Worm (Caenorhabditis elegans) whole organism, young adult: ENCODE measurements around the gene T25B9.5.
A peak's percentile ranks its signal among the peaks of the same experiment; 100 is the strongest.

Experiments
- D2030.7 ChIP-seq: fragments of 200-800 bp; sonication (Bioruptor generic); IDR thresholded peaks from 2 replicates; pipeline ENCODE4 v1.3.6; 2022; ENCODE audit warnings: missing genetic modification reagents, missing genetic modification characterization, missing compliant biosample characterization
- F22D6.2 ChIP-seq: sonication (generic microtip); optimal IDR thresholded peaks from 2 replicates; lab custom pipeline; 2016; ENCODE audit warnings: mild to moderate bottlenecking, missing genetic modification characterization, missing compliant biosample characterization
- F33H1.4 ChIP-seq: fragments of 200-800 bp; sonication (Bioruptor generic); IDR thresholded peaks from 2 replicates; pipeline ENCODE4 v1.3.6; 2022; ENCODE audit warnings: missing genetic modification reagents, missing genetic modification characterization, missing compliant biosample characterization
- F39B2.1 ChIP-seq: fragments of 200-800 bp; sonication (Bioruptor generic); IDR thresholded peaks from 2 replicates; pipeline ENCODE4 v1.3.6; 2022; ENCODE audit warnings: missing genetic modification reagents, missing genetic modification characterization, missing compliant biosample characterization
- F52B5.7 ChIP-seq: sonication (generic microtip); optimal IDR thresholded peaks from 2 replicates; lab custom pipeline; 2016; ENCODE audit warnings: mild to moderate bottlenecking, missing genetic modification characterization, missing compliant biosample characterization
- F57A8.1 ChIP-seq: fragments of 200-800 bp; sonication (Bioruptor generic); optimal IDR thresholded peaks from 2 replicates; lab custom pipeline; 2018; ENCODE audit warnings: mild to moderate bottlenecking, missing genetic modification characterization, moderate library complexity, missing compliant biosample characterization
- K12H6.12 ChIP-seq: fragments of 200-800 bp; sonication (Bioruptor generic); optimal IDR thresholded peaks from 2 replicates; lab custom pipeline; 2018; ENCODE audit warnings: mild to moderate bottlenecking, missing genetic modification characterization, missing compliant biosample characterization
- Y53F4B.3 ChIP-seq: fragments of 200-800 bp; sonication (Bioruptor generic); IDR thresholded peaks from 2 replicates; pipeline ENCODE4 v1.3.6; 2022; ENCODE audit warnings: missing genetic modification reagents, missing genetic modification characterization, missing compliant biosample characterization
- Y56A3A.18 ChIP-seq: fragments of 200-800 bp; sonication (Bioruptor generic); IDR thresholded peaks from 2 replicates; pipeline ENCODE4 v1.3.6; 2022; ENCODE audit warnings: missing genetic modification reagents, missing genetic modification characterization, missing compliant biosample characterization
- Y79H2A.3 ChIP-seq: fragments of 200-800 bp; sonication (Bioruptor generic); conservative IDR thresholded peaks from 2 replicates; pipeline ENCODE4 v1.3.6; 2022; ENCODE audit warnings: missing genetic modification reagents, missing genetic modification characterization, missing compliant biosample characterization
- ZK185.1 ChIP-seq: sonication (generic microtip); optimal IDR thresholded peaks from 2 replicates; lab custom pipeline; 2016; ENCODE audit warnings: mild to moderate bottlenecking, missing genetic modification characterization, missing compliant biosample characterization; ENCODE audit not compliant: poor library complexity, severe bottlenecking
- akir-1 ChIP-seq: fragments of 200-800 bp; sonication (Bioruptor generic); optimal IDR thresholded peaks from 2 replicates; lab custom pipeline; 2018; ENCODE audit warnings: mild to moderate bottlenecking, missing genetic modification characterization, moderate library complexity, missing compliant biosample characterization
- attf-6 ChIP-seq: fragments of 200-800 bp; sonication (Bioruptor generic); IDR thresholded peaks from 2 replicates; pipeline ENCODE4 v1.3.6; 2022; ENCODE audit warnings: missing genetic modification reagents, missing genetic modification characterization, missing compliant biosample characterization
- bed-1 ChIP-seq: fragments of 200-800 bp; sonication (Bioruptor generic); IDR thresholded peaks from 2 replicates; pipeline ENCODE4 v1.3.6; 2022; ENCODE audit warnings: missing genetic modification reagents, missing genetic modification characterization, missing compliant biosample characterization
- ccch-3 ChIP-seq: fragments of 200-800 bp; sonication (Bioruptor generic); optimal IDR thresholded peaks from 2 replicates; lab custom pipeline; 2018; ENCODE audit warnings: mild to moderate bottlenecking, missing genetic modification characterization, missing compliant biosample characterization
- ceh-40 ChIP-seq: fragments of 200-800 bp; sonication (Bioruptor generic); IDR thresholded peaks from 2 replicates; pipeline ENCODE4 v1.3.6; 2022; ENCODE audit warnings: missing genetic modification characterization, missing compliant biosample characterization
- ceh-91 ChIP-seq: fragments of 200-800 bp; sonication (Bioruptor generic); IDR thresholded peaks from 2 replicates; pipeline ENCODE4 v1.3.6; 2022; ENCODE audit warnings: missing genetic modification reagents, missing genetic modification characterization, missing compliant biosample characterization
- die-1 ChIP-seq: sonication (generic microtip); optimal IDR thresholded peaks from 2 replicates; lab custom pipeline; 2016; ENCODE audit warnings: missing genotype, mild to moderate bottlenecking, missing genetic modification characterization, missing compliant biosample characterization
- efl-1 ChIP-seq: fragments of 150-350 bp; optimal IDR thresholded peaks from 2 replicates; lab custom pipeline; 2014; ENCODE audit warnings: missing biosample characterization, missing genetic modification reagents, missing genetic modification characterization
- egl-44 ChIP-seq: fragments of 200-800 bp; sonication (Bioruptor generic); IDR thresholded peaks from 2 replicates; pipeline ENCODE4 v1.3.6; 2022; ENCODE audit warnings: missing genetic modification reagents, missing genetic modification characterization, missing compliant biosample characterization
- egrh-3 ChIP-seq: fragments of 200-800 bp; sonication (Bioruptor generic); IDR thresholded peaks from 2 replicates; pipeline ENCODE4 v1.3.6; 2022; ENCODE audit warnings: missing genetic modification reagents, missing genetic modification characterization, missing compliant biosample characterization
- ets-4 ChIP-seq: fragments of 200-800 bp; sonication (Bioruptor generic); optimal IDR thresholded peaks from 2 replicates; lab custom pipeline; 2018; ENCODE audit warnings: mild to moderate bottlenecking, missing genetic modification characterization, missing compliant biosample characterization
- him-1 ChIP-seq: sonication (generic microtip); optimal IDR thresholded peaks from 2 replicates; lab custom pipeline; 2016; ENCODE audit warnings: missing genotype, missing genetic modification reagents, missing genetic modification characterization, missing compliant biosample characterization
- hsf-1 ChIP-seq: fragments of 200-800 bp; sonication (Bioruptor generic); IDR thresholded peaks from 2 replicates; pipeline ENCODE4 v1.3.6; 2022; ENCODE audit warnings: missing genetic modification reagents, missing genetic modification characterization, missing compliant biosample characterization
- lag-1 ChIP-seq: fragments of 200-800 bp; sonication (Bioruptor generic); IDR thresholded peaks from 2 replicates; pipeline ENCODE4 v1.3.6; 2022; ENCODE audit warnings: missing genetic modification reagents, missing genetic modification characterization, missing compliant biosample characterization
- let-526 ChIP-seq: fragments of 200-800 bp; sonication (Bioruptor generic); IDR thresholded peaks from 2 replicates; pipeline ENCODE4 v1.3.6; 2022; ENCODE audit warnings: missing genetic modification reagents, missing genetic modification characterization, missing compliant biosample characterization
- lin-35 ChIP-seq, 3 experiments: fragments of 150-350 bp in 2 of 3; sonication (generic microtip) in 1 of 3; optimal IDR thresholded peaks; 2 replicates each; lab custom pipeline; 2014 to 2018; ENCODE audit warnings: missing biosample characterization in 3 of 3, missing genetic modification characterization in 3 of 3, missing genetic modification reagents in 3 of 3
- lin-40 ChIP-seq: sonication (generic microtip); optimal IDR thresholded peaks from 2 replicates; lab custom pipeline; 2016; ENCODE audit warnings: missing genetic modification characterization, mild to moderate bottlenecking, missing compliant biosample characterization, missing genotype, missing genetic modification reagents
- lsl-1 ChIP-seq: fragments of 200-800 bp; sonication (Bioruptor generic); optimal IDR thresholded peaks from 2 replicates; lab custom pipeline; 2018; ENCODE audit warnings: mild to moderate bottlenecking, missing genetic modification characterization, moderate library complexity, missing compliant biosample characterization
- lsy-27 ChIP-seq: sonication (generic microtip); optimal IDR thresholded peaks from 2 replicates; lab custom pipeline; 2017; ENCODE audit warnings: missing genetic modification characterization, mild to moderate bottlenecking, missing compliant biosample characterization, antibody characterized with exemption, missing genotype, borderline replicate concordance; ENCODE audit not compliant: insufficient read depth
- madf-10 ChIP-seq: sonication (generic microtip); optimal IDR thresholded peaks from 2 replicates; lab custom pipeline; 2016; ENCODE audit warnings: mild to moderate bottlenecking, missing genetic modification characterization, missing compliant biosample characterization
- madf-3 ChIP-seq: fragments of 200-800 bp; sonication (Bioruptor generic); IDR thresholded peaks from 2 replicates; pipeline ENCODE4 v1.3.6; 2022; ENCODE audit warnings: missing genetic modification reagents, missing genetic modification characterization, missing compliant biosample characterization
- madf-6 ChIP-seq: fragments of 200-800 bp; sonication (Bioruptor generic); IDR thresholded peaks from 2 replicates; pipeline ENCODE4 v1.3.6; 2022; ENCODE audit warnings: missing genetic modification reagents, missing genetic modification characterization, missing compliant biosample characterization
- madf-8 ChIP-seq: fragments of 200-800 bp; sonication (Bioruptor generic); conservative IDR thresholded peaks from 2 replicates; pipeline ENCODE4 v1.3.6; 2022; ENCODE audit warnings: missing genetic modification reagents, missing genetic modification characterization, missing compliant biosample characterization
- mes-4 ChIP-seq: sonication (generic microtip); optimal IDR thresholded peaks from 2 replicates; lab custom pipeline; 2016; ENCODE audit warnings: missing genotype, missing genetic modification characterization, missing compliant biosample characterization
- nfyb-1 ChIP-seq: fragments of 200-800 bp; sonication (Bioruptor generic); IDR thresholded peaks from 2 replicates; pipeline ENCODE4 v1.3.6; 2022; ENCODE audit warnings: missing genetic modification reagents, missing genetic modification characterization, missing compliant biosample characterization
- nhr-80 ChIP-seq: sonication (generic microtip); optimal IDR thresholded peaks from 2 replicates; lab custom pipeline; 2016; ENCODE audit warnings: missing genetic modification characterization, missing compliant biosample characterization
- snpc-1.1 ChIP-seq: sonication (generic microtip); optimal IDR thresholded peaks from 2 replicates; lab custom pipeline; 2017; ENCODE audit warnings: missing genetic modification characterization, mild to moderate bottlenecking, missing compliant biosample characterization, antibody characterized with exemption, moderate library complexity, missing genotype, missing genetic modification reagents; ENCODE audit not compliant: insufficient read depth
- snpc-1.3 ChIP-seq: sonication (generic microtip); optimal IDR thresholded peaks from 2 replicates; lab custom pipeline; 2017; ENCODE audit warnings: missing genetic modification characterization, mild to moderate bottlenecking, missing compliant biosample characterization, antibody characterized with exemption, moderate library complexity, missing genotype, missing genetic modification reagents; ENCODE audit not compliant: insufficient read depth
- snpc-4 ChIP-seq, 5 experiments: fragments of 150-350 bp in 1 of 5; sonication (generic microtip) in 4 of 5; optimal IDR thresholded peaks; 2 replicates each; lab custom pipeline; 2014 to 2018; ENCODE audit warnings: missing genetic modification characterization in 5 of 5, missing biosample characterization in 3 of 5, antibody characterized with exemption in 2 of 5, mild to moderate bottlenecking in 2 of 5, missing compliant biosample characterization in 2 of 5, missing genotype in 2 of 5, moderate library complexity in 2 of 5, missing genetic modification reagents in 1 of 5
- somi-1 ChIP-seq: fragments of 200-800 bp; sonication (Bioruptor generic); optimal IDR thresholded peaks from 2 replicates; lab custom pipeline; 2018; ENCODE audit warnings: mild to moderate bottlenecking, missing genetic modification characterization, missing compliant biosample characterization
- unc-62 ChIP-seq: fragments of 150-350 bp; optimal IDR thresholded peaks from 2 replicates; lab custom pipeline; 2014; ENCODE audit warnings: missing biosample characterization, missing genetic modification reagents, missing genetic modification characterization
- ztf-22 ChIP-seq: fragments of 200-800 bp; sonication (Bioruptor generic); optimal IDR thresholded peaks from 2 replicates; lab custom pipeline; 2018; ENCODE audit warnings: mild to moderate bottlenecking, missing genetic modification characterization, moderate library complexity, missing compliant biosample characterization
- ztf-25 ChIP-seq: fragments of 200-800 bp; sonication (Bioruptor generic); IDR thresholded peaks from 2 replicates; pipeline ENCODE4 v1.3.6; 2022; ENCODE audit warnings: missing genetic modification reagents, missing genetic modification characterization, missing compliant biosample characterization
- ztf-28 ChIP-seq: fragments of 200-800 bp; sonication (Bioruptor generic); IDR thresholded peaks from 2 replicates; pipeline ENCODE4 v1.3.6; 2022; ENCODE audit warnings: missing genetic modification reagents, missing genetic modification characterization, missing compliant biosample characterization
- ztf-3 ChIP-seq: fragments of 200-800 bp; sonication (Bioruptor generic); optimal IDR thresholded peaks from 2 replicates; lab custom pipeline; 2018; ENCODE audit warnings: mild to moderate bottlenecking, missing genetic modification characterization, missing compliant biosample characterization
- ztf-6 ChIP-seq: fragments of 200-800 bp; sonication (Bioruptor generic); IDR thresholded peaks from 2 replicates; pipeline ENCODE4 v1.3.6; 2022; ENCODE audit warnings: missing genetic modification reagents, missing genetic modification characterization, missing compliant biosample characterization

The T25B9.5 gene

DNA sequence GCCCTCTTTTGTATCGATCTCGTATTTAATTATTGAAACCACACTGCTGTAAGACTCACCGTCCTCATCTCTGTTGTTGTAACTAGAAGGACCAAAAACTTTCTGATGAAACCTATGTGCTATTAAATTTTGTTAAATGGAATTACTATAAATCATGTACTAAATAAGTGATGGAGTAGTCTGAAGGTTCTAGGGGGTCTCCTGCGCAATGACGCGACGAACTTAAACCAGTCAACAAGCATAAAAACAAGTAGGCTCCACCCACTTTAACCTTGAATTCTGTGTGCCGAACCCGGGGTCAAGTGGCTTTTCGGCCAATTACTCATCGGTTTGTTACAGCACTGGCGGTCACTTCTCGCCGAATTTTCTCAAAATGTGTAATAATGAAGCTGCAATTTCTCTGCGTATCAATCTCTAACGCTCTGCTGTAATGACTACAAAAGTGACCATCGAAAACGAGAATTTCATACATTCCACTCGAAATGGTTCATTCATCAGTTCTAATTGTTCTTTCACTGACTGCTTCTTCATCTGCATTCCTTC, 17.5 kb downstream of the T25B9.5 start, which contains the start of gene grl-21 (continued):
- TF ChIP-seq snpc-1.3 (tag; lab: Kevin White, UChicago), result no peak
- no peak for TF ChIP-seq snpc-4 (GFP tag; optimal IDR thresholded peaks at IDR 0.05; lab: Kevin White, UChicago)
- no peak for TF ChIP-seq snpc-4 (tag; optimal IDR thresholded peaks at IDR 0.05; lab: Kevin White, UChicago)
- TF ChIP-seq ceh-91 (GFP tag; lab: Robert Waterston, UW), result no peak
- no peak for TF ChIP-seq ztf-22 (GFP tag; lab: Kevin White, UChicago)
- no peak for TF ChIP-seq ets-4
- TF ChIP-seq Y79H2A.3 (GFP tag; lab: Robert Waterston, UW), result no peak
- TF ChIP-seq lsy-27, result no peak
- TF ChIP-seq efl-1 (GFP tag; lab: Kevin White, UChicago), result no peak
- no peak for TF ChIP-seq ztf-3 (GFP tag; lab: Kevin White, UChicago)
- TF ChIP-seq mes-4, result no peak
- TF ChIP-seq F22D6.2 (tag; lab: Kevin White, UChicago), result no peak
- TF ChIP-seq egl-44 (GFP tag; lab: Robert Waterston, UW), result no peak
- TF ChIP-seq ztf-28, result no peak
- no peak for TF ChIP-seq Y53F4B.3
- no peak for TF ChIP-seq F52B5.7 (tag; lab: Kevin White, UChicago)
- TF ChIP-seq nhr-80 (tag; lab: Kevin White, UChicago), result no peak
- TF ChIP-seq hsf-1 (GFP tag; lab: Robert Waterston, UW), result peak; percentile 32; the same call in 1 of the 2 replicates
- TF ChIP-seq snpc-1.1, result no peak
- TF ChIP-seq bed-1, result no peak
- no peak for TF ChIP-seq madf-10
- no peak for TF ChIP-seq ZK185.1
- TF ChIP-seq attf-6, result no peak
- TF ChIP-seq madf-8 (GFP tag; lab: Robert Waterston, UW), result no peak
- no peak for TF ChIP-seq nfyb-1 (GFP tag; lab: Robert Waterston, UW)
- TF ChIP-seq F39B2.1 (GFP tag; lab: Robert Waterston, UW), result no peak
- no peak for TF ChIP-seq ceh-40 (GFP tag; lab: Robert Waterston, UW)
- no peak for TF ChIP-seq somi-1 (GFP tag; lab: Kevin White, UChicago)
- 0 out of 2 replicates have a peak, but pooled peaks have one; percentile 66 for TF ChIP-seq madf-3
- TF ChIP-seq lsl-1 (GFP tag; lab: Kevin White, UChicago), result no peak
- TF ChIP-seq F33H1.4 (GFP tag; lab: Robert Waterston, UW), result no peak
- no peak for TF ChIP-seq let-526
- TF ChIP-seq him-1 (tag; lab: Kevin White, UChicago), result no peak

DNA sequence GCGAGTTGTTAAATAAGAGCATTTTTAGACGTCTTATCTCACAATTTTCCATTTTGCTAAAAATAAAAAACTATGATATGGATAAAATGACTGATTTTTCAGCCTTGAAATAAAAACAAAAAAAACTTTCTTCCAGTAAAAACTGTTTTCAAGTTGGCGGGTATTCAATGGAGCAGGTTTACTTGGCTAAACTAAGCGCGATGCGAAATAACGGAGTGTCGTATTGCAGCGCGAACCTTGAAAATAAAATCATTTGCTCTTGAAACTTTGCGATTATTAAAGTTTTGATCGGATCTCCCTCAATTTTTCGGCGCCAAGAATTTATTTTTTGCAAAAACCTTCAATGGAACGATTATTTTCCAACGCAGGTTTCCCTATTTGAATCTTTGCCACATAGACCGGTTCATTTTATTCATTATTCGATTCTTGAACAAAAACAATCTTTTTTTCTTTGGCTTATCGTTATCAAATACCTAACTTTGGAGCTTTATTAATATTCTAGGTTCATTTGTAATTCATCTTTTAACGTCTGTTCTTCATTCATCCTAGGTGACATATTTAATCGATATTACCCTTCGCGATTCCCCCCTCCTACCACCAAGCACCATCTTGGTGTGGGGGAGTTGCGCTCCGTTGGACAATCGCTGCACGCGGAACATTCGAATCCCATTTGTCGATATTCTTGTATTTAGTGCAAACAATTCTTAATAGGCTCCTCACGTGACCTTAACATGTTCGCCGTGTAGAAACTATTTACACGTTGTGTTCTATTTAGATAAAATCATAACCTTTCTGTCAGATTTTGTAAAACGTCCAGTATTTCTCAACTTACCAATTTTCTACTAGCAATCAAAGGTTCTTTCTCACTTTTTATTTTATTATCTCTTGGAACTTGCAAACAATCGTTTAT, 19.8 kb downstream of the T25B9.5 start, which contains the start of the genes orc-5 and cyb-1:
Gene orc-5, minus strand, starts transcription at position 62 of the 910 bp plus-strand sequence.
Gene cyb-1, plus strand, starts transcription at position 690 of the 910 bp plus-strand sequence.
- TF ChIP-seq akir-1 (GFP tag; lab: Kevin White, UChicago), result no peak
- TF ChIP-seq lin-35 (GFP tag; optimal IDR thresholded peaks at IDR 0.05; lab: Kevin White, UChicago), result peak in 2 of 3 experiments; percentile 22 to 88
- no peak for TF ChIP-seq K12H6.12 (tag; lab: Kevin White, UChicago)
- TF ChIP-seq Y56A3A.18 (GFP tag; lab: Robert Waterston, UW), result no peak
- TF ChIP-seq lin-40 (tag; lab: Kevin White, UChicago), result no peak
- TF ChIP-seq unc-62 (GFP tag; lab: Kevin White, UChicago), result no peak
- TF ChIP-seq ccch-3 (GFP tag; lab: Kevin White, UChicago), result no peak
- no peak for TF ChIP-seq nhr-80 (tag; lab: Kevin White, UChicago)
- no peak for TF ChIP-seq F57A8.1 (GFP tag; lab: Kevin White, UChicago)
- TF ChIP-seq lag-1 (GFP tag; lab: Robert Waterston, UW), result no peak
- TF ChIP-seq ztf-6 (GFP tag; lab: Robert Waterston, UW), result no peak
- TF ChIP-seq egrh-3 (GFP tag; lab: Robert Waterston, UW), result no peak
- TF ChIP-seq madf-6 (GFP tag; lab: Robert Waterston, UW), result peak; percentile 88
- TF ChIP-seq ztf-25 (GFP tag; lab: Robert Waterston, UW), result no peak
- no peak for TF ChIP-seq die-1
- TF ChIP-seq D2030.7 (GFP tag; lab: Robert Waterston, UW), result peak; percentile 46; the same call in 1 of the 2 replicates
